Fruit fly (Drosophila melanogaster) whole organism, pupa: ENCODE measurements around the gene Cul5.

ENCODE experiments used
- CG10348 ChIP-seq: fragments of 200-800 bp; sonication (Bioruptor generic); IDR thresholded peaks from 2 replicates; pipeline ENCODE4 v1.3.6; 2022; ENCODE audit warnings: missing biosample characterization, missing genetic modification characterization
- CG17806 ChIP-seq: fragments of 200-800 bp; sonication (Bioruptor generic); optimal IDR thresholded peaks from 2 replicates; lab custom pipeline; 2018; ENCODE audit warnings: missing biosample characterization, mild to moderate bottlenecking, missing genetic modification characterization, moderate library complexity
- CG32121 ChIP-seq: fragments of 200-800 bp; sonication (Bioruptor generic); IDR thresholded peaks from 2 replicates; pipeline ENCODE4 v1.3.6; 2022; ENCODE audit warnings: missing biosample characterization, missing genetic modification characterization
- CG34367 ChIP-seq: fragments of 200-800 bp; sonication (Bioruptor generic); optimal IDR thresholded peaks from 2 replicates; lab custom pipeline; 2018; ENCODE audit warnings: missing biosample characterization, mild to moderate bottlenecking, missing genetic modification characterization
- CG4496 ChIP-seq: fragments of 200-800 bp; sonication (Bioruptor generic); IDR thresholded peaks from 3 replicates; pipeline ENCODE4 v1.3.6; 2022; ENCODE audit warnings: missing biosample characterization, missing genetic modification characterization
- CG9948 ChIP-seq: fragments of 200-800 bp; sonication (Bioruptor generic); optimal IDR thresholded peaks from 2 replicates; lab custom pipeline; 2018; ENCODE audit warnings: missing biosample characterization, mild to moderate bottlenecking, missing genetic modification characterization, moderate library complexity
- EcR ChIP-seq: fragments of 200-800 bp; sonication (Bioruptor generic); optimal IDR thresholded peaks from 3 replicates; lab custom pipeline; 2019; ENCODE audit warnings: missing biosample characterization, missing genetic modification characterization, mild to moderate bottlenecking, moderate library complexity, missing genetic modification reagents
- Ets98B ChIP-seq: fragments of 200-800 bp; sonication (Bioruptor generic); IDR thresholded peaks from 2 replicates; pipeline ENCODE4 v1.3.6; 2022; ENCODE audit warnings: missing biosample characterization, missing genetic modification characterization
- Snoo ChIP-seq: fragments of 200-800 bp; sonication (Bioruptor generic); optimal IDR thresholded peaks from 3 replicates; lab custom pipeline; 2017; ENCODE audit warnings: missing biosample characterization, mild to moderate bottlenecking, missing genetic modification characterization, inconsistent platforms
- fd96Ca ChIP-seq: fragments of 200-800 bp; sonication (Bioruptor generic); IDR thresholded peaks from 3 replicates; pipeline ENCODE4 v1.3.6; 2022; ENCODE audit warnings: missing biosample characterization, missing genetic modification characterization
- gl ChIP-seq: fragments of 200-800 bp; sonication (Bioruptor generic); optimal IDR thresholded peaks from 2 replicates; lab custom pipeline; 2018; ENCODE audit warnings: missing biosample characterization, mild to moderate bottlenecking, missing genetic modification characterization

DNA sequence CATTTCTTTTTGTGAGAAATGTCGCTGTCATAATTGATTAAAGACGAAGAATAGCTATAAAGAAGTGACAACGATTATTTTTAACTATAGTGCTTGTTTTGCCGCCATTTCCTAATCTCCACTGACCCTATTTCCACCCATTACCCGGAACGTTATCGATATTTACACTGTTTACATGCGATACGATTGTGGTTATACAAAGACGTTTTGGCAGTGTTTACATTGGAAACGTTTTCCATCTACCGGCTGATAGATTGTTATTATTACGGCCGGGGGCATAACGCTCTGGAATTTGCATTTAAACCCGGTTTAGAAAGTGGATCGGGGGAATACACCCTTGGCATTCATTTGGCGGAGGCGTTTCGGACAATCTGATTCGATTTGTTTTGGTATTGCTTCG, 3.5 kb upstream of the Cul5 start:
- TF ChIP-seq CG9948 (tag; lab: Kevin White, UChicago): no peak
- no peak for TF ChIP-seq fd96Ca
- no peak for TF ChIP-seq EcR (GFP tag; lab: Kevin White, UChicago)
- TF ChIP-seq gl (tag; lab: Kevin White, UChicago): no peak
- TF ChIP-seq CG4496 (GFP tag; lab: Robert Waterston, UW): no peak
- no peak for TF ChIP-seq Snoo (tag; lab: Kevin White, UChicago)
- TF ChIP-seq CG32121 (GFP tag; lab: Robert Waterston, UW): no peak
- no peak for TF ChIP-seq CG34367
- no peak for TF ChIP-seq CG10348
- no peak for TF ChIP-seq Ets98B
- no peak for TF ChIP-seq CG17806
